Worm (Caenorhabditis elegans) whole organism, L2 larva: ENCODE measurements around the gene M04G7.5.

Experiments
- ZK546.5 ChIP-seq: sonication (generic microtip); optimal IDR thresholded peaks from 2 replicates; lab custom pipeline; 2017; ENCODE audit warnings: missing biosample characterization, missing genetic modification characterization
- ama-1 ChIP-seq: fragments of 150-350 bp; optimal IDR thresholded peaks from 2 replicates; lab custom pipeline; 2018; ENCODE audit warnings: inconsistent platforms
- ceh-82 ChIP-seq: fragments of 150-350 bp; optimal IDR thresholded peaks from 2 replicates; lab custom pipeline; 2014; ENCODE audit warnings: missing biosample characterization, missing genetic modification characterization
- crh-2 ChIP-seq: sonication (generic microtip); optimal IDR thresholded peaks from 2 replicates; lab custom pipeline; 2017; ENCODE audit warnings: missing biosample characterization, missing genetic modification characterization
- egl-27 ChIP-seq: sonication (generic microtip); optimal IDR thresholded peaks from 3 replicates; lab custom pipeline; 2017; ENCODE audit warnings: missing biosample characterization, missing genetic modification reagents, missing genetic modification characterization
- mdl-1 ChIP-seq, 2 experiments: fragments of 150-350 bp in 1 of 2; sonication (generic microtip) in 1 of 2; optimal IDR thresholded peaks; 2 replicates each; lab custom pipeline; 2017; ENCODE audit warnings: missing biosample characterization in 2 of 2, missing genetic modification characterization in 2 of 2
- nhr-237 ChIP-seq: fragments of 150-350 bp; optimal IDR thresholded peaks from 2 replicates; lab custom pipeline; 2014; ENCODE audit warnings: missing biosample characterization, missing genetic modification characterization
- skn-1 ChIP-seq: sonication (generic microtip); optimal IDR thresholded peaks from 2 replicates; lab custom pipeline; 2017; ENCODE audit warnings: missing biosample characterization, missing genetic modification characterization

ce11 chrIV:462050-462449 lies 7.2 kb downstream of the M04G7.5 start:
- TF ChIP-seq skn-1 (tag; lab: Kevin White, UChicago) (no peak), nhr-237 (tag; lab: Kevin White, UChicago) (no peak), ZK546.5 (tag; lab: Kevin White, UChicago) (no peak), crh-2 (no peak), ama-1 (lab: Kevin White, UChicago) (no peak), mdl-1 (tag; optimal IDR thresholded peaks at IDR 0.05; lab: Kevin White, UChicago) (no peak), egl-27 (tag; lab: Kevin White, UChicago) (no peak), ceh-82 (tag; lab: Kevin White, UChicago) (no peak)
